Fruit fly (Drosophila melanogaster) whole organism, pupa: ENCODE data around the gene Tmc.

Experiments
- CG10348 ChIP-seq: fragments of 200-800 bp; sonication (Bioruptor generic); IDR thresholded peaks from 2 replicates; pipeline ENCODE4 v1.3.6; 2022; ENCODE audit warnings: missing biosample characterization, missing genetic modification characterization
- CG14655 ChIP-seq: fragments of 200-800 bp; sonication (Bioruptor generic); optimal IDR thresholded peaks from 3 replicates; lab custom pipeline; 2017; ENCODE audit warnings: mild to moderate bottlenecking, missing biosample characterization, missing genetic modification reagents, missing genetic modification characterization
- Pif1B ChIP-seq: fragments of 200-800 bp; sonication (Bioruptor generic); optimal IDR thresholded peaks from 3 replicates; lab custom pipeline; 2016; ENCODE audit warnings: missing biosample characterization, missing genetic modification characterization
- Snoo ChIP-seq: fragments of 200-800 bp; sonication (Bioruptor generic); optimal IDR thresholded peaks from 3 replicates; lab custom pipeline; 2017; ENCODE audit warnings: missing biosample characterization, mild to moderate bottlenecking, missing genetic modification characterization, inconsistent platforms

- TF ChIP-seq CG14655 (no peak), Snoo (tag; lab: Kevin White, UChicago) (no peak), Pif1B (GFP tag; lab: Kevin White, UChicago) (no peak), CG10348 (GFP tag; lab: Robert Waterston, UW) (no peak)
These were observed 16.5 kb downstream of the Tmc start for dm6 chr3L:9613960-9614588.
